Worm (Caenorhabditis elegans) whole organism, L4/young adult: Measurements from ENCODE around the gene far-4.

Experiments used
- W03F9.2 ChIP-seq: fragments of 150-350 bp; optimal IDR thresholded peaks from 2 replicates; lab custom pipeline; 2014; ENCODE audit warnings: missing biosample characterization, missing genetic modification characterization
- dao-5 ChIP-seq: sonication (generic microtip); optimal IDR thresholded peaks from 2 replicates; lab custom pipeline; 2016; ENCODE audit warnings: missing genotype, missing genetic modification characterization, moderate library complexity, missing compliant biosample characterization

ce11 chrV:13011904-13012303 lies 12.4 kb upstream of the far-4 start:
- TF ChIP-seq W03F9.2 (tag; lab: Kevin White, UChicago) = no peak
- TF ChIP-seq dao-5 = no peak
